Fruit fly (Drosophila melanogaster) Kc167 (cell line): ENCODE data around the gene CG4751.

Source experiments
- h ChIP-seq: fragments of >200 bp; optimal IDR thresholded peaks from 3 replicates; lab custom pipeline; 2018; ENCODE audit warnings: missing external identifiers
- psq ChIP-seq: fragments of >200 bp; optimal IDR thresholded peaks from 2 replicates; lab custom pipeline; 2017; ENCODE audit warnings: missing external identifiers

dm6 chr2L:11105320-11105719 lies 25.2 kb upstream of the CG4751 start:
- TF ChIP-seq psq (lab: Kevin White, UChicago) (no peak), h (no peak)
